Worm (Caenorhabditis elegans) whole organism, L4/young adult: Measurements from ENCODE around the gene F52G3.1.

ENCODE experiments used
- W03F9.2 ChIP-seq: fragments of 150-350 bp; optimal IDR thresholded peaks from 2 replicates; lab custom pipeline; 2014; ENCODE audit warnings: missing biosample characterization, missing genetic modification characterization
- dao-5 ChIP-seq: sonication (generic microtip); optimal IDR thresholded peaks from 2 replicates; lab custom pipeline; 2016; ENCODE audit warnings: missing genotype, missing genetic modification characterization, moderate library complexity, missing compliant biosample characterization
- him-1 ChIP-seq: sonication (generic microtip); optimal IDR thresholded peaks from 2 replicates; lab custom pipeline; 2016; ENCODE audit warnings: missing genotype, missing genetic modification reagents, missing genetic modification characterization, missing compliant biosample characterization

DNA sequence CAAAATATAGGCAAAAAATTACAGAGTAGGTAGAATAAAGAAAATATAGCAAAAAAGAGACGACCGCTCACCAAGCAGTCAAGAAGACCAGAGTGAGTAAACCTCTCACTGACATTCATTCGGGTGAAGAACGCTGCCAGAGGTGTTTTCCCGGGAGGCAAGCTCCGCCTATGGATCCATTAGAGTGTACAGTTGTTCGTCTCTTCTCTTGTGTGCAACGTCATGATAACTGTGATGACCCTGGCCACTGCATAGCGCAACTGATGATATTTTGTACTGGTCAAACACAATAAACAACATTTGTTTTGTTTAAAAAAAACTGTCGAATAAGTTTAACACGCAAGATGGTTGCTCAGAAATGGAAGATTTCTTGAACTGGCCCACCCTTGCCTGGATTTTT lies 10.8 kb upstream of the F52G3.1 start, which contains the start of gene F52G3.8:
- TF ChIP-seq him-1 (tag; lab: Kevin White, UChicago) (no peak), W03F9.2 (tag; lab: Kevin White, UChicago) (no peak), dao-5 (tag; lab: Kevin White, UChicago) (no peak)
